Fruit fly (Drosophila melanogaster) whole organism, embryonic: ENCODE measurements around the gene cert.
A peak's percentile ranks its signal among the peaks of the same experiment; 100 is the strongest.

Experiments used
- Atf3 ChIP-seq: fragments of 200-800 bp; sonication (Bioruptor generic); optimal IDR thresholded peaks from 3 replicates; lab custom pipeline; 2016; ENCODE audit warnings: missing biosample characterization, missing genetic modification characterization
- CG10267 ChIP-seq: fragments of 200-800 bp; sonication (Bioruptor generic); optimal IDR thresholded peaks from 2 replicates; lab custom pipeline; 2018; ENCODE audit warnings: missing biosample characterization, mild to moderate bottlenecking, missing genetic modification characterization, moderate library complexity
- CG10431 ChIP-seq: fragments of 200-800 bp; sonication (Bioruptor generic); optimal IDR thresholded peaks from 3 replicates; lab custom pipeline; 2018; ENCODE audit warnings: missing biosample characterization, mild to moderate bottlenecking, missing genetic modification characterization
- CG10543 ChIP-seq: fragments of 200-800 bp; sonication (Bioruptor generic); optimal IDR thresholded peaks from 3 replicates; lab custom pipeline; 2017; ENCODE audit warnings: missing biosample characterization, mild to moderate bottlenecking, missing genetic modification characterization, moderate library complexity
- CG11504 ChIP-seq: fragments of 200-800 bp; sonication (Bioruptor generic); optimal IDR thresholded peaks from 3 replicates; lab custom pipeline; 2019; ENCODE audit warnings: missing biosample characterization, mild to moderate bottlenecking, missing genetic modification characterization, moderate library complexity
- CG13287 ChIP-seq: fragments of 200-800 bp; sonication (Bioruptor generic); IDR thresholded peaks from 2 replicates; pipeline ENCODE4 v1.3.6; 2022; ENCODE audit warnings: missing biosample characterization, missing genetic modification characterization; ENCODE audit not compliant: partially characterized antibody
- CG13624 ChIP-seq: fragments of 200-800 bp; sonication (Bioruptor generic); optimal IDR thresholded peaks from 2 replicates; lab custom pipeline; 2016; ENCODE audit warnings: missing biosample characterization, missing genetic modification characterization
- CG15479 ChIP-seq: fragments of 200-800 bp; sonication (Bioruptor generic); optimal IDR thresholded peaks from 3 replicates; lab custom pipeline; 2019; ENCODE audit warnings: missing biosample characterization, mild to moderate bottlenecking, missing genetic modification characterization, moderate library complexity
- CG17568 ChIP-seq: fragments of 200-800 bp; sonication (Bioruptor generic); optimal IDR thresholded peaks from 2 replicates; lab custom pipeline; 2018; ENCODE audit warnings: missing biosample characterization, mild to moderate bottlenecking, missing genetic modification characterization, moderate library complexity
- CG2199 ChIP-seq: fragments of 200-800 bp; sonication (Bioruptor generic); IDR thresholded peaks from 3 replicates; pipeline ENCODE4 v1.3.6; 2022; ENCODE audit warnings: missing biosample characterization, missing genetic modification characterization
- CG34224 ChIP-seq: fragments of 200-800 bp; sonication (Bioruptor generic); IDR thresholded peaks from 3 replicates; pipeline ENCODE4 v1.3.6; 2022; ENCODE audit warnings: missing biosample characterization, missing genetic modification characterization; ENCODE audit not compliant: partially characterized antibody
- CG7839 ChIP-seq: fragments of 200-800 bp; sonication (Bioruptor generic); optimal IDR thresholded peaks from 3 replicates; lab custom pipeline; 2018; ENCODE audit warnings: missing biosample characterization, mild to moderate bottlenecking, missing genetic modification characterization, moderate library complexity
- CG7963 ChIP-seq: fragments of 200-800 bp; sonication (Bioruptor generic); IDR thresholded peaks from 3 replicates; pipeline ENCODE4 v1.3.6; 2022; ENCODE audit warnings: missing biosample characterization, missing genetic modification characterization; ENCODE audit not compliant: partially characterized antibody
- CG9437 ChIP-seq: fragments of 200-800 bp; sonication (Bioruptor generic); optimal IDR thresholded peaks from 2 replicates; lab custom pipeline; 2018; ENCODE audit warnings: missing biosample characterization, mild to moderate bottlenecking, missing genetic modification characterization
- CG9817 ChIP-seq: fragments of 200-800 bp; sonication (Bioruptor generic); optimal IDR thresholded peaks from 2 replicates; lab custom pipeline; 2018; ENCODE audit warnings: missing biosample characterization, mild to moderate bottlenecking, missing genetic modification characterization, moderate library complexity
- Dfd ChIP-seq, 2 experiments: fragments of >200 bp; optimal IDR thresholded peaks; 2 replicates each; lab custom pipeline; 2017; ENCODE audit warnings: missing biosample characterization in 2 of 2, missing genetic modification characterization in 2 of 2
- Dll ChIP-seq: fragments of 200-800 bp; sonication (Bioruptor generic); IDR thresholded peaks from 4 replicates; pipeline ENCODE4 v1.3.6; 2022; ENCODE audit warnings: missing biosample characterization, missing genetic modification characterization; ENCODE audit not compliant: partially characterized antibody
- Dp ChIP-seq: fragments of 200-800 bp; sonication (Bioruptor generic); optimal IDR thresholded peaks from 2 replicates; lab custom pipeline; 2018; ENCODE audit warnings: missing biosample characterization, mild to moderate bottlenecking, missing genetic modification characterization, moderate library complexity
- E2f2 ChIP-seq: fragments of 200-800 bp; sonication (Bioruptor generic); IDR thresholded peaks from 2 replicates; pipeline ENCODE4 v1.3.6; 2022; ENCODE audit warnings: missing biosample characterization, missing genetic modification characterization
- Fer2 ChIP-seq: fragments of 200-800 bp; sonication (Bioruptor generic); optimal IDR thresholded peaks from 2 replicates; lab custom pipeline; 2018; ENCODE audit warnings: missing biosample characterization, mild to moderate bottlenecking, missing genetic modification characterization, moderate library complexity
- Hr51 ChIP-seq, 2 experiments: fragments of 200-800 bp; sonication (Bioruptor generic); optimal IDR thresholded peaks; 2 replicates in 1 of 2; 3 replicates in 1 of 2; lab custom pipeline; 2016 to 2018; ENCODE audit warnings: missing biosample characterization in 2 of 2, missing genetic modification characterization in 2 of 2, mild to moderate bottlenecking in 1 of 2, moderate library complexity in 1 of 2
- Nf-YB ChIP-seq: fragments of 200-800 bp; sonication (Bioruptor generic); optimal IDR thresholded peaks from 3 replicates; lab custom pipeline; 2019; ENCODE audit warnings: missing biosample characterization, mild to moderate bottlenecking, missing genetic modification characterization, moderate library complexity
- Sry-δ ChIP-seq: fragments of 200-800 bp; sonication (Bioruptor generic); optimal IDR thresholded peaks from 2 replicates; lab custom pipeline; 2016; ENCODE audit warnings: missing biosample characterization, missing genetic modification characterization
- ap ChIP-seq: fragments of 200-800 bp; sonication (Bioruptor generic); IDR thresholded peaks from 2 replicates; pipeline ENCODE4 v1.3.6; 2022; ENCODE audit warnings: missing biosample characterization, missing genetic modification characterization
- ato ChIP-seq: fragments of 200-800 bp; sonication (Bioruptor generic); IDR thresholded peaks from 2 replicates; pipeline ENCODE4 v1.3.6; 2022; ENCODE audit warnings: missing biosample characterization, missing genetic modification characterization; ENCODE audit not compliant: partially characterized antibody
- bbx ChIP-seq: fragments of 200-800 bp; sonication (Bioruptor generic); IDR thresholded peaks from 2 replicates; pipeline ENCODE4 v1.3.6; 2022; ENCODE audit warnings: missing biosample characterization, missing genetic modification characterization; ENCODE audit not compliant: partially characterized antibody
- bigmax ChIP-seq: fragments of 200-800 bp; sonication (Bioruptor generic); optimal IDR thresholded peaks from 2 replicates; lab custom pipeline; 2018; ENCODE audit warnings: missing biosample characterization, mild to moderate bottlenecking, missing genetic modification characterization
- ems ChIP-seq: fragments of 200-800 bp; sonication (Bioruptor generic); optimal IDR thresholded peaks from 3 replicates; lab custom pipeline; 2016; ENCODE audit warnings: missing biosample characterization, missing genetic modification characterization
- maf-S ChIP-seq: fragments of 200-800 bp; sonication (Bioruptor generic); optimal IDR thresholded peaks from 2 replicates; lab custom pipeline; 2016; ENCODE audit warnings: missing biosample characterization, missing genetic modification characterization
- pan ChIP-seq, 4 experiments: fragments of >200 bp in 3 of 4; fragments of 200-800 bp in 1 of 4; sonication (Bioruptor generic) in 1 of 4; optimal IDR thresholded peaks in 3 of 4; IDR thresholded peaks in 1 of 4; 2 replicates each; pipeline versions ENCODE4 v1.3.6 to Lab custom; 2017 to 2022; ENCODE audit warnings: missing biosample characterization in 2 of 4, missing genetic modification characterization in 2 of 4, mixed read lengths in 1 of 4
- pzg ChIP-seq: fragments of 200-800 bp; sonication (Bioruptor generic); optimal IDR thresholded peaks from 3 replicates; lab custom pipeline; 2018; ENCODE audit warnings: missing biosample characterization, mild to moderate bottlenecking, missing genetic modification characterization, moderate library complexity
- row ChIP-seq: fragments of 200-800 bp; sonication (Bioruptor generic); IDR thresholded peaks from 3 replicates; pipeline ENCODE4 v1.3.6; 2022; ENCODE audit warnings: missing biosample characterization, missing genetic modification characterization
- sim ChIP-seq: fragments of 200-800 bp; sonication (Bioruptor generic); IDR thresholded peaks from 2 replicates; pipeline ENCODE4 v1.3.6; 2022; ENCODE audit warnings: missing biosample characterization, missing genetic modification characterization
- so ChIP-seq: fragments of 200-800 bp; sonication (Bioruptor generic); IDR thresholded peaks from 3 replicates; pipeline ENCODE4 v1.3.6; 2022; ENCODE audit warnings: missing biosample characterization, missing genetic modification characterization
- tna ChIP-seq: fragments of 200-800 bp; sonication (Bioruptor generic); IDR thresholded peaks from 2 replicates; pipeline ENCODE4 v1.3.6; 2022; ENCODE audit warnings: missing biosample characterization, missing genetic modification characterization; ENCODE audit not compliant: partially characterized antibody
- z ChIP-seq: fragments of 200-800 bp; sonication (Bioruptor generic); IDR thresholded peaks from 3 replicates; pipeline ENCODE4 v1.3.6; 2022; ENCODE audit warnings: missing biosample characterization, missing genetic modification characterization

The cert gene

dm6 chr3L:8303912-8304311 lies 14.2 kb upstream of the cert start, which contains the start of the genes CG7194 and Sbp2 (continued):
- TF ChIP-seq CG7963 (no peak), CG17568 (no peak), Sry-δ (GFP tag; lab: Kevin White, UChicago) (peak; percentile 64), ap (GFP tag; lab: Robert Waterston, UW) (no peak), Dfd (GFP tag; optimal IDR thresholded peaks at IDR 0.05; lab: Kevin White, UChicago) (no peak), CG15479 (no peak), z (GFP tag; lab: Robert Waterston, UW) (no peak), CG13287 (GFP tag; lab: Robert Waterston, UW) (0 out of 2 replicates have a peak, but pooled peaks have one; percentile 17), bigmax (GFP tag; lab: Kevin White, UChicago) (no peak), CG9817 (tag; lab: Kevin White, UChicago) (no peak), tna (GFP tag; lab: Robert Waterston, UW) (no peak), CG2199 (GFP tag; lab: Robert Waterston, UW) (peak; percentile 28; the same call in 1 of the 3 replicates), Dll (GFP tag; lab: Robert Waterston, UW) (peak; percentile 37; the same call in 1 of the 4 replicates), CG10267 (tag; lab: Kevin White, UChicago) (peak; percentile 74), CG13624 (GFP tag; lab: Kevin White, UChicago) (no peak), bbx (GFP tag; lab: Robert Waterston, UW) (peak; percentile 7; the same call in 1 of the 2 replicates), ato (GFP tag; lab: Robert Waterston, UW) (no peak), CG11504 (tag; lab: Kevin White, UChicago) (no peak), pzg (GFP tag; lab: Kevin White, UChicago) (peak; percentile 28), sim (GFP tag; lab: Robert Waterston, UW) (no peak), so (GFP tag; lab: Robert Waterston, UW) (no peak), Atf3 (GFP tag; lab: Kevin White, UChicago) (no peak), CG10431 (GFP tag; lab: Kevin White, UChicago) (no peak), CG10543 (GFP tag; lab: Kevin White, UChicago) (no peak), CG9437 (peak; percentile 65), Hr51 (GFP tag; optimal IDR thresholded peaks at IDR 0.05; lab: Kevin White, UChicago) (no peak), ems (no peak), CG7839 (tag; lab: Kevin White, UChicago) (no peak), Dp (GFP tag; lab: Kevin White, UChicago) (peak; percentile 53), pan (optimal IDR thresholded peaks at IDR 0.05; lab: Kevin White, UChicago) (no peak), pan (GFP tag; optimal IDR thresholded peaks at IDR 0.05 in 1 of 2, IDR thresholded peaks at IDR 0.05 in 1 of 2) (peak in 1 of 2 experiments; percentile 15), maf-S (GFP tag; lab: Kevin White, UChicago) (no peak), row (GFP tag; lab: Robert Waterston, UW) (peak; percentile 23; the same call in 1 of the 3 replicates), Nf-YB (no peak), E2f2 (GFP tag; lab: Robert Waterston, UW) (peak; percentile 69), CG34224 (GFP tag; lab: Robert Waterston, UW) (0 out of 3 replicates have a peak, but pooled peaks have one; percentile 29), Fer2 (tag; lab: Kevin White, UChicago) (no peak)
- TF ChIP-seq, all 482 proteins: peak for 29
